Fruit fly (Drosophila melanogaster) whole organism, pupa: ENCODE data around the gene PrBP.

Source experiments
- CG15710 ChIP-seq: fragments of 200-800 bp; sonication (Bioruptor generic); optimal IDR thresholded peaks from 2 replicates; lab custom pipeline; 2018; ENCODE audit warnings: missing biosample characterization, mild to moderate bottlenecking, missing genetic modification characterization, moderate library complexity
- CG32121 ChIP-seq: fragments of 200-800 bp; sonication (Bioruptor generic); IDR thresholded peaks from 2 replicates; pipeline ENCODE4 v1.3.6; 2022; ENCODE audit warnings: missing biosample characterization, missing genetic modification characterization
- CG34367 ChIP-seq: fragments of 200-800 bp; sonication (Bioruptor generic); optimal IDR thresholded peaks from 2 replicates; lab custom pipeline; 2018; ENCODE audit warnings: missing biosample characterization, mild to moderate bottlenecking, missing genetic modification characterization
- CG4496 ChIP-seq: fragments of 200-800 bp; sonication (Bioruptor generic); IDR thresholded peaks from 3 replicates; pipeline ENCODE4 v1.3.6; 2022; ENCODE audit warnings: missing biosample characterization, missing genetic modification characterization
- D1 ChIP-seq: fragments of 200-800 bp; sonication (Bioruptor generic); optimal IDR thresholded peaks from 2 replicates; lab custom pipeline; 2018; ENCODE audit warnings: missing biosample characterization, mild to moderate bottlenecking, missing genetic modification characterization, moderate library complexity
- EcR ChIP-seq: fragments of 200-800 bp; sonication (Bioruptor generic); optimal IDR thresholded peaks from 3 replicates; lab custom pipeline; 2019; ENCODE audit warnings: missing biosample characterization, missing genetic modification characterization, mild to moderate bottlenecking, moderate library complexity, missing genetic modification reagents
- Snoo ChIP-seq: fragments of 200-800 bp; sonication (Bioruptor generic); optimal IDR thresholded peaks from 3 replicates; lab custom pipeline; 2017; ENCODE audit warnings: missing biosample characterization, mild to moderate bottlenecking, missing genetic modification characterization, inconsistent platforms
- fd96Ca ChIP-seq: fragments of 200-800 bp; sonication (Bioruptor generic); IDR thresholded peaks from 3 replicates; pipeline ENCODE4 v1.3.6; 2022; ENCODE audit warnings: missing biosample characterization, missing genetic modification characterization
- gl ChIP-seq: fragments of 200-800 bp; sonication (Bioruptor generic); optimal IDR thresholded peaks from 2 replicates; lab custom pipeline; 2018; ENCODE audit warnings: missing biosample characterization, mild to moderate bottlenecking, missing genetic modification characterization

dm6 chr2L:8697915-8698627, 12.3 kb upstream of the PrBP start:
- TF ChIP-seq CG15710 (no peak), fd96Ca (GFP tag; lab: Robert Waterston, UW) (0 out of 3 replicates have a peak, but pooled peaks have one; percentile 30), CG34367 (no peak), Snoo (no peak), CG4496 (GFP tag; lab: Robert Waterston, UW) (no peak), EcR (GFP tag; lab: Kevin White, UChicago) (no peak), CG32121 (GFP tag; lab: Robert Waterston, UW) (no peak), D1 (tag; lab: Kevin White, UChicago) (no peak), gl (tag; lab: Kevin White, UChicago) (no peak)
